Fruit fly (Drosophila melanogaster) whole organism, embryonic: ENCODE measurements around the gene CG6972.

Source experiments
- Antp ChIP-seq: fragments of 200-800 bp; sonication (Bioruptor generic); optimal IDR thresholded peaks from 3 replicates; lab custom pipeline; 2016; ENCODE audit warnings: missing biosample characterization, missing genetic modification characterization
- CG1024 ChIP-seq: fragments of 200-800 bp; sonication (Bioruptor generic); IDR thresholded peaks from 2 replicates; pipeline ENCODE4 v1.3.6; 2022; ENCODE audit warnings: missing biosample characterization, missing genetic modification characterization
- CG10979 ChIP-seq: fragments of 200-800 bp; sonication (Bioruptor generic); optimal IDR thresholded peaks from 2 replicates; lab custom pipeline; 2018; ENCODE audit warnings: missing biosample characterization, mild to moderate bottlenecking, missing genetic modification characterization, moderate library complexity
- CG12104 ChIP-seq: fragments of 200-800 bp; sonication (Bioruptor generic); optimal IDR thresholded peaks from 3 replicates; lab custom pipeline; 2016; ENCODE audit warnings: missing biosample characterization, missing genetic modification characterization
- CG1233 ChIP-seq: fragments of 200-800 bp; sonication (Bioruptor generic); optimal IDR thresholded peaks from 4 replicates; lab custom pipeline; 2018; ENCODE audit warnings: missing biosample characterization, mild to moderate bottlenecking, missing genetic modification characterization
- CG12391 ChIP-seq: fragments of 200-800 bp; sonication (Bioruptor generic); optimal IDR thresholded peaks from 3 replicates; lab custom pipeline; 2018; ENCODE audit warnings: missing biosample characterization, mild to moderate bottlenecking, missing genetic modification characterization, moderate library complexity
- CG12942 ChIP-seq: fragments of 200-800 bp; sonication (Bioruptor generic); optimal IDR thresholded peaks from 3 replicates; lab custom pipeline; 2016; ENCODE audit warnings: missing biosample characterization, missing genetic modification characterization
- CG13894 ChIP-seq: fragments of 200-800 bp; sonication (Bioruptor generic); optimal IDR thresholded peaks from 3 replicates; lab custom pipeline; 2018; ENCODE audit warnings: missing biosample characterization, mild to moderate bottlenecking, missing genetic modification characterization, moderate library complexity
- CG1529 ChIP-seq: fragments of 200-800 bp; sonication (Bioruptor generic); optimal IDR thresholded peaks from 3 replicates; lab custom pipeline; 2018; ENCODE audit warnings: missing biosample characterization, missing genetic modification characterization
- CG2129 ChIP-seq: fragments of 200-800 bp; sonication (Bioruptor generic); IDR thresholded peaks from 2 replicates; pipeline ENCODE4 v1.3.6; 2022; ENCODE audit warnings: missing biosample characterization, missing genetic modification characterization; ENCODE audit not compliant: partially characterized antibody
- CG2712 ChIP-seq: fragments of 200-800 bp; optimal IDR thresholded peaks from 3 replicates; lab custom pipeline; 2019; ENCODE audit warnings: missing biosample characterization, mild to moderate bottlenecking, missing genetic modification characterization, moderate library complexity
- CG30403 ChIP-seq: fragments of 200-800 bp; sonication (Bioruptor generic); optimal IDR thresholded peaks from 3 replicates; lab custom pipeline; 2016; ENCODE audit warnings: missing biosample characterization, missing genetic modification characterization
- CG3838 ChIP-seq: fragments of 200-800 bp; sonication (Bioruptor generic); optimal IDR thresholded peaks from 3 replicates; lab custom pipeline; 2016; ENCODE audit warnings: missing biosample characterization, missing genetic modification characterization
- CG4730 ChIP-seq: fragments of 200-800 bp; sonication (Bioruptor generic); IDR thresholded peaks from 2 replicates; pipeline ENCODE4 v1.3.6; 2022; ENCODE audit warnings: missing biosample characterization, missing genetic modification characterization
- CG4820 ChIP-seq: fragments of 200-800 bp; sonication (Bioruptor generic); optimal IDR thresholded peaks from 3 replicates; lab custom pipeline; 2016; ENCODE audit warnings: missing biosample characterization, missing genetic modification characterization
- CG4854 ChIP-seq: fragments of 200-800 bp; sonication (Bioruptor generic); optimal IDR thresholded peaks from 2 replicates; lab custom pipeline; 2016; ENCODE audit warnings: missing biosample characterization, missing genetic modification characterization, inconsistent platforms
- CG6791 ChIP-seq: fragments of 200-800 bp; sonication (Bioruptor generic); IDR thresholded peaks from 3 replicates; pipeline ENCODE4 v1.3.6; 2022; ENCODE audit warnings: missing biosample characterization, missing genetic modification characterization; ENCODE audit not compliant: partially characterized antibody
- CG6813 ChIP-seq: fragments of 200-800 bp; sonication (Bioruptor generic); optimal IDR thresholded peaks from 2 replicates; lab custom pipeline; 2017; ENCODE audit warnings: missing biosample characterization, missing genetic modification characterization, mild to moderate bottlenecking, moderate library complexity, missing genetic modification reagents
- CG7963 ChIP-seq: fragments of 200-800 bp; sonication (Bioruptor generic); IDR thresholded peaks from 3 replicates; pipeline ENCODE4 v1.3.6; 2022; ENCODE audit warnings: missing biosample characterization, missing genetic modification characterization; ENCODE audit not compliant: partially characterized antibody
- CG7987 ChIP-seq: fragments of 200-800 bp; sonication (Bioruptor generic); optimal IDR thresholded peaks from 2 replicates; lab custom pipeline; 2018; ENCODE audit warnings: missing biosample characterization, mild to moderate bottlenecking, missing genetic modification characterization, moderate library complexity
- CG8924 ChIP-seq: fragments of 200-800 bp; optimal IDR thresholded peaks from 3 replicates; lab custom pipeline; 2019; ENCODE audit warnings: missing biosample characterization, mild to moderate bottlenecking, missing genetic modification characterization, moderate library complexity
- CG8944 ChIP-seq: fragments of 200-800 bp; sonication (Bioruptor generic); optimal IDR thresholded peaks from 3 replicates; lab custom pipeline; 2016; ENCODE audit warnings: missing biosample characterization, missing genetic modification characterization
- CG9215 ChIP-seq: fragments of 200-800 bp; sonication (Bioruptor generic); IDR thresholded peaks from 2 replicates; pipeline ENCODE4 v1.3.6; 2022; ENCODE audit warnings: missing biosample characterization, missing genetic modification characterization
- Camta ChIP-seq: fragments of 200-800 bp; sonication (Bioruptor generic); optimal IDR thresholded peaks from 2 replicates; lab custom pipeline; 2016; ENCODE audit warnings: missing biosample characterization, missing genetic modification characterization
- CkIIα-i1 ChIP-seq: fragments of 200-800 bp; sonication (Bioruptor generic); IDR thresholded peaks from 2 replicates; pipeline ENCODE4 v1.3.6; 2022; ENCODE audit warnings: missing biosample characterization, missing genetic modification characterization
- Dll ChIP-seq: fragments of 200-800 bp; sonication (Bioruptor generic); IDR thresholded peaks from 4 replicates; pipeline ENCODE4 v1.3.6; 2022; ENCODE audit warnings: missing biosample characterization, missing genetic modification characterization; ENCODE audit not compliant: partially characterized antibody
- Fer3 ChIP-seq: fragments of 200-800 bp; sonication (Bioruptor generic); optimal IDR thresholded peaks from 2 replicates; lab custom pipeline; 2018; ENCODE audit warnings: missing biosample characterization, mild to moderate bottlenecking, missing genetic modification characterization, moderate library complexity
- Gsc ChIP-seq: fragments of 200-800 bp; sonication (Bioruptor generic); IDR thresholded peaks from 2 replicates; pipeline ENCODE4 v1.3.6; 2022; ENCODE audit warnings: missing biosample characterization, missing genetic modification characterization
- Hey ChIP-seq: fragments of 200-800 bp; sonication (Bioruptor generic); optimal IDR thresholded peaks from 3 replicates; lab custom pipeline; 2018; ENCODE audit warnings: missing biosample characterization, mild to moderate bottlenecking, missing genetic modification characterization
- HmgZ ChIP-seq: fragments of 200-800 bp; sonication (Bioruptor generic); optimal IDR thresholded peaks from 2 replicates; lab custom pipeline; 2018; ENCODE audit warnings: missing biosample characterization, mild to moderate bottlenecking, missing genetic modification characterization
- Hr3 ChIP-seq: fragments of 200-800 bp; sonication (Bioruptor generic); optimal IDR thresholded peaks from 3 replicates; lab custom pipeline; 2016; ENCODE audit warnings: missing biosample characterization, missing genetic modification characterization
- Nf-YB ChIP-seq: fragments of 200-800 bp; sonication (Bioruptor generic); optimal IDR thresholded peaks from 3 replicates; lab custom pipeline; 2019; ENCODE audit warnings: missing biosample characterization, mild to moderate bottlenecking, missing genetic modification characterization, moderate library complexity
- Oaz ChIP-seq: fragments of 200-800 bp; sonication (Bioruptor generic); IDR thresholded peaks from 2 replicates; pipeline ENCODE4 v1.3.6; 2022; ENCODE audit warnings: missing biosample characterization, missing genetic modification characterization
- Ravus ChIP-seq: fragments of 200-800 bp; sonication (Bioruptor generic); IDR thresholded peaks from 2 replicates; pipeline ENCODE4 v1.3.6; 2022; ENCODE audit warnings: missing biosample characterization, missing genetic modification characterization
- Rfx ChIP-seq: fragments of 200-800 bp; sonication (Bioruptor generic); IDR thresholded peaks from 2 replicates; pipeline ENCODE4 v1.3.6; 2022; ENCODE audit warnings: missing biosample characterization, missing genetic modification characterization
- Xrp1 ChIP-seq: fragments of 200-800 bp; sonication (Bioruptor generic); IDR thresholded peaks from 2 replicates; pipeline ENCODE4 v1.3.6; 2022; ENCODE audit warnings: missing biosample characterization, missing genetic modification characterization
- amos ChIP-seq: fragments of 200-800 bp; sonication (Bioruptor generic); IDR thresholded peaks from 2 replicates; pipeline ENCODE4 v1.3.6; 2022; ENCODE audit warnings: missing biosample characterization, missing genetic modification characterization; ENCODE audit not compliant: partially characterized antibody
- br ChIP-seq: fragments of >200 bp; optimal IDR thresholded peaks from 2 replicates; lab custom pipeline; 2017
- crc ChIP-seq: fragments of 200-800 bp; sonication (Bioruptor generic); optimal IDR thresholded peaks from 2 replicates; lab custom pipeline; 2016; ENCODE audit warnings: missing biosample characterization, missing genetic modification characterization
- disco-r ChIP-seq: fragments of 200-800 bp; sonication (Bioruptor generic); optimal IDR thresholded peaks from 2 replicates; lab custom pipeline; 2016; ENCODE audit warnings: missing biosample characterization, missing genetic modification characterization
- gfzf ChIP-seq: fragments of 200-800 bp; sonication (Bioruptor generic); optimal IDR thresholded peaks from 2 replicates; lab custom pipeline; 2016; ENCODE audit warnings: missing biosample characterization, mild to moderate bottlenecking, missing genetic modification characterization, moderate library complexity
- hkb ChIP-seq, 2 experiments: fragments of 200-800 bp in 1 of 2; fragments of >200 bp in 1 of 2; sonication (Bioruptor generic) in 1 of 2; IDR thresholded peaks in 1 of 2; optimal IDR thresholded peaks in 1 of 2; 2 replicates each; pipeline versions ENCODE4 v1.3.6 to Lab custom; 2017 to 2022; ENCODE audit warnings: missing biosample characterization in 1 of 2, missing genetic modification characterization in 1 of 2
- jing ChIP-seq: fragments of 200-800 bp; sonication (Bioruptor generic); optimal IDR thresholded peaks from 2 replicates; lab custom pipeline; 2018; ENCODE audit warnings: missing biosample characterization, mild to moderate bottlenecking, missing genetic modification characterization
- kay ChIP-seq: fragments of 200-800 bp; sonication (Bioruptor generic); optimal IDR thresholded peaks from 2 replicates; lab custom pipeline; 2016; ENCODE audit warnings: missing biosample characterization, missing genetic modification characterization
- ken ChIP-seq: fragments of 200-800 bp; sonication (Bioruptor generic); IDR thresholded peaks from 3 replicates; pipeline ENCODE4 v1.3.6; 2022; ENCODE audit warnings: missing biosample characterization, missing genetic modification characterization
- mam ChIP-seq: fragments of 200-800 bp; sonication (Bioruptor generic); optimal IDR thresholded peaks from 3 replicates; lab custom pipeline; 2016; ENCODE audit warnings: missing biosample characterization, missing genetic modification characterization
- prd ChIP-seq, 3 experiments: fragments of >200 bp in 2 of 3; fragments of 200-800 bp in 1 of 3; sonication (Bioruptor generic) in 1 of 3; optimal IDR thresholded peaks in 2 of 3; IDR thresholded peaks in 1 of 3; 2 replicates in 2 of 3; 3 replicates in 1 of 3; pipeline versions ENCODE4 v1.3.6 to Lab custom; 2017 to 2022; ENCODE audit warnings: missing biosample characterization in 1 of 3, missing genetic modification characterization in 1 of 3
- tll ChIP-seq, 2 experiments: fragments of 200-800 bp in 1 of 2; fragments of >200 bp in 1 of 2; sonication (Bioruptor generic) in 1 of 2; optimal IDR thresholded peaks; 2 replicates each; lab custom pipeline; 2017 to 2019; ENCODE audit warnings: missing biosample characterization in 2 of 2, missing genetic modification characterization in 2 of 2, mild to moderate bottlenecking in 1 of 2, moderate library complexity in 1 of 2
- twi ChIP-seq: fragments of 200-800 bp; optimal IDR thresholded peaks from 2 replicates; lab custom pipeline; 2019; ENCODE audit warnings: missing biosample characterization, mild to moderate bottlenecking, missing genetic modification characterization, moderate library complexity
- unc-4 ChIP-seq: fragments of 200-800 bp; sonication (Bioruptor generic); IDR thresholded peaks from 2 replicates; pipeline ENCODE4 v1.3.6; 2022; ENCODE audit warnings: missing biosample characterization, missing genetic modification characterization; ENCODE audit not compliant: partially characterized antibody

The CG6972 gene

dm6 chr3R:22720808-22721306 is 19.1 kb downstream of the CG6972 start, which contains the start of gene wge (continued):
- TF ChIP-seq CG1233 (GFP tag; lab: Kevin White, UChicago), result no peak
- TF ChIP-seq HmgZ (tag; lab: Kevin White, UChicago), result peak; percentile 22
- no peak for TF ChIP-seq CG30403
- TF ChIP-seq twi (tag; lab: Kevin White, UChicago), result no peak
- no peak for TF ChIP-seq CG10979 (tag; lab: Kevin White, UChicago)
- no peak for TF ChIP-seq Ravus (GFP tag; lab: Robert Waterston, UW)
- no peak for TF ChIP-seq CG1024
- TF ChIP-seq CG6791 (GFP tag; lab: Robert Waterston, UW), result peak; percentile 74
- TF ChIP-seq Dll, result peak; percentile 71; the same call in 3 of the 4 replicates
- no peak for TF ChIP-seq disco-r (GFP tag; lab: Kevin White, UChicago)
- peak; percentile 81 for TF ChIP-seq kay
- TF ChIP-seq Fer3 (tag; lab: Kevin White, UChicago), result no peak
- TF ChIP-seq CG6813, result no peak
- no peak for TF ChIP-seq Hey (tag; lab: Kevin White, UChicago)
- no peak for TF ChIP-seq Xrp1 (GFP tag; lab: Robert Waterston, UW)
- TF ChIP-seq CG3838 (GFP tag; lab: Kevin White, UChicago), result no peak
- peak; percentile 75 for TF ChIP-seq gfzf
- no peak for TF ChIP-seq Nf-YB (GFP tag; lab: Kevin White, UChicago)
- TF ChIP-seq CG4854 (GFP tag; lab: Kevin White, UChicago), result no peak
- TF ChIP-seq CG2712 (tag; lab: Kevin White, UChicago), result peak; percentile 7
- TF ChIP-seq CG12104 (GFP tag; lab: Kevin White, UChicago), result no peak
- TF ChIP-seq CG1529, result no peak
- peak; percentile 55; the same call in 1 of the 3 replicates for TF ChIP-seq CG7963 (GFP tag; lab: Robert Waterston, UW)
- no peak for TF ChIP-seq CkIIα-i1 (GFP tag; lab: Robert Waterston, UW)
- TF ChIP-seq br (lab: Kevin White, UChicago), result no peak
- no peak for TF ChIP-seq tll (GFP tag; optimal IDR thresholded peaks at IDR 0.05; lab: Kevin White, UChicago)
- no peak for TF ChIP-seq CG9215 (GFP tag; lab: Robert Waterston, UW)
- no peak for TF ChIP-seq Rfx (GFP tag; lab: Robert Waterston, UW)
- no peak for TF ChIP-seq crc (GFP tag; lab: Kevin White, UChicago)
- TF ChIP-seq CG12391, result no peak
- TF ChIP-seq CG8944 (GFP tag; lab: Kevin White, UChicago), result no peak
- peak; percentile 69 for TF ChIP-seq unc-4 (GFP tag; lab: Robert Waterston, UW)
- TF ChIP-seq Oaz, result no peak
- TF ChIP-seq hkb (optimal IDR thresholded peaks at IDR 0.05; lab: Kevin White, UChicago), result no peak
- TF ChIP-seq hkb (GFP tag; IDR thresholded peaks at IDR 0.05; lab: Robert Waterston, UW), result no peak
- no peak for TF ChIP-seq CG8924 (tag; lab: Kevin White, UChicago)
- no peak for TF ChIP-seq Hr3 (GFP tag; lab: Kevin White, UChicago)
- TF ChIP-seq mam (GFP tag; lab: Kevin White, UChicago), result no peak
- no peak for TF ChIP-seq jing (GFP tag; lab: Kevin White, UChicago)
- TF ChIP-seq CG4820 (GFP tag; lab: Kevin White, UChicago), result no peak
- TF ChIP-seq CG13894 (tag; lab: Kevin White, UChicago), result no peak
- no peak for TF ChIP-seq CG12942 (GFP tag; lab: Kevin White, UChicago)
- no peak for TF ChIP-seq CG4730 (GFP tag; lab: Robert Waterston, UW)
- peak; percentile 36; the same call in 1 of the 2 replicates for TF ChIP-seq CG2129 (GFP tag; lab: Robert Waterston, UW)
- no peak for TF ChIP-seq Antp (GFP tag; lab: Kevin White, UChicago)
- TF ChIP-seq Camta, result no peak
- no peak for TF ChIP-seq CG7987 (GFP tag; lab: Kevin White, UChicago)
- TF ChIP-seq amos (GFP tag; lab: Robert Waterston, UW), result peak; percentile 65
- TF ChIP-seq ken (GFP tag; lab: Robert Waterston, UW), result no peak
- TF ChIP-seq Gsc, result no peak
- TF ChIP-seq prd (optimal IDR thresholded peaks at IDR 0.05; lab: Kevin White, UChicago), result no peak
- no peak for TF ChIP-seq prd (GFP tag; IDR thresholded peaks at IDR 0.05; lab: Robert Waterston, UW)
